Worm (Caenorhabditis elegans) whole organism, late embryonic: ENCODE results near the gene atg-16.2.

Source experiments
- F13H6.1 ChIP-seq: sonication (generic microtip); optimal IDR thresholded peaks from 2 replicates; lab custom pipeline; 2016; ENCODE audit warnings: missing genetic modification characterization, missing compliant biosample characterization
- K02D7.2 ChIP-seq: sonication (generic microtip); optimal IDR thresholded peaks from 2 replicates; lab custom pipeline; 2017; ENCODE audit warnings: mild to moderate bottlenecking, missing genetic modification characterization, missing compliant biosample characterization
- K09A11.1 ChIP-seq: sonication (generic microtip); optimal IDR thresholded peaks from 2 replicates; lab custom pipeline; 2017; ENCODE audit warnings: antibody characterized with exemption, mild to moderate bottlenecking, missing genetic modification characterization, missing compliant biosample characterization; ENCODE audit not compliant: insufficient read depth
- Y22D7AL.16 ChIP-seq: sonication (generic microtip); optimal IDR thresholded peaks from 2 replicates; lab custom pipeline; 2016; ENCODE audit warnings: missing genetic modification characterization, missing compliant biosample characterization
- ahr-1 ChIP-seq: sonication (generic microtip); optimal IDR thresholded peaks from 2 replicates; lab custom pipeline; 2016; ENCODE audit warnings: missing genetic modification characterization, missing compliant biosample characterization
- ama-1 ChIP-seq: fragments of 150-350 bp; optimal IDR thresholded peaks from 2 replicates; lab custom pipeline; 2014
- ceh-14 ChIP-seq: sonication (generic microtip); optimal IDR thresholded peaks from 2 replicates; lab custom pipeline; 2016; ENCODE audit warnings: missing genotype, missing genetic modification characterization, missing compliant biosample characterization
- ceh-18 ChIP-seq: sonication (generic microtip); optimal IDR thresholded peaks from 2 replicates; lab custom pipeline; 2016; ENCODE audit warnings: missing genetic modification characterization, missing compliant biosample characterization
- ceh-19 ChIP-seq: fragments of 200-800 bp; sonication (Bioruptor generic); optimal IDR thresholded peaks from 2 replicates; lab custom pipeline; 2018; ENCODE audit warnings: mild to moderate bottlenecking, missing genetic modification characterization, missing compliant biosample characterization
- ceh-24 ChIP-seq: sonication (generic microtip); optimal IDR thresholded peaks from 2 replicates; lab custom pipeline; 2016; ENCODE audit warnings: mild to moderate bottlenecking, missing genetic modification characterization, missing compliant biosample characterization
- ceh-30 ChIP-seq: fragments of 150-350 bp; optimal IDR thresholded peaks from 2 replicates; lab custom pipeline; 2014; ENCODE audit warnings: missing biosample characterization, missing genetic modification characterization
- ceh-48 ChIP-seq: sonication (generic microtip); optimal IDR thresholded peaks from 2 replicates; lab custom pipeline; 2016; ENCODE audit warnings: missing genetic modification characterization, inconsistent platforms, missing compliant biosample characterization
- ceh-6 ChIP-seq: fragments of 200-800 bp; sonication (Bioruptor generic); optimal IDR thresholded peaks from 2 replicates; lab custom pipeline; 2018; ENCODE audit warnings: mild to moderate bottlenecking, missing genetic modification characterization, missing compliant biosample characterization
- dve-1 ChIP-seq: sonication (generic microtip); optimal IDR thresholded peaks from 2 replicates; lab custom pipeline; 2017; ENCODE audit warnings: antibody characterized with exemption, mild to moderate bottlenecking, missing genetic modification characterization, missing compliant biosample characterization
- elt-4 ChIP-seq: sonication (generic microtip); optimal IDR thresholded peaks from 2 replicates; lab custom pipeline; 2016; ENCODE audit warnings: missing genetic modification characterization, missing compliant biosample characterization
- ets-4 ChIP-seq: sonication (generic microtip); optimal IDR thresholded peaks from 2 replicates; lab custom pipeline; 2016; ENCODE audit warnings: missing genetic modification characterization, missing compliant biosample characterization
- eyg-1 ChIP-seq: sonication (generic microtip); optimal IDR thresholded peaks from 2 replicates; lab custom pipeline; 2016; ENCODE audit warnings: missing genotype, missing genetic modification characterization, missing compliant biosample characterization
- gmeb-2 ChIP-seq: sonication (generic microtip); optimal IDR thresholded peaks from 2 replicates; lab custom pipeline; 2016; ENCODE audit warnings: missing genetic modification characterization, inconsistent platforms, missing compliant biosample characterization
- hlh-13 ChIP-seq: fragments of 200-800 bp; sonication (Bioruptor generic); optimal IDR thresholded peaks from 2 replicates; lab custom pipeline; 2018; ENCODE audit warnings: mild to moderate bottlenecking, missing genetic modification characterization, missing compliant biosample characterization
- hlh-30 ChIP-seq: sonication (generic microtip); optimal IDR thresholded peaks from 2 replicates; lab custom pipeline; 2017; ENCODE audit warnings: antibody characterized with exemption, missing genetic modification characterization, missing compliant biosample characterization; ENCODE audit not compliant: insufficient read depth
- hlh-8 ChIP-seq: sonication (generic microtip); optimal IDR thresholded peaks from 2 replicates; lab custom pipeline; 2016; ENCODE audit warnings: missing genotype, missing genetic modification characterization, missing compliant biosample characterization
- madf-2 ChIP-seq: sonication (generic microtip); optimal IDR thresholded peaks from 2 replicates; lab custom pipeline; 2017; ENCODE audit warnings: missing genetic modification characterization, missing compliant biosample characterization
- mec-3 ChIP-seq: sonication (generic microtip); optimal IDR thresholded peaks from 2 replicates; lab custom pipeline; 2016; ENCODE audit warnings: borderline replicate concordance, missing genetic modification characterization, missing compliant biosample characterization
- nfya-1 ChIP-seq: sonication (generic microtip); optimal IDR thresholded peaks from 2 replicates; lab custom pipeline; 2017; ENCODE audit warnings: missing genetic modification characterization, mild to moderate bottlenecking, missing compliant biosample characterization, antibody characterized with exemption, moderate library complexity
- nhr-232 ChIP-seq: sonication (generic microtip); optimal IDR thresholded peaks from 2 replicates; lab custom pipeline; 2016; ENCODE audit warnings: missing genetic modification characterization, missing compliant biosample characterization
- npax-4 ChIP-seq: sonication (generic microtip); optimal IDR thresholded peaks from 2 replicates; lab custom pipeline; 2016; ENCODE audit warnings: missing genetic modification characterization, missing compliant biosample characterization
- odd-2 ChIP-seq: sonication (generic microtip); optimal IDR thresholded peaks from 2 replicates; lab custom pipeline; 2017; ENCODE audit warnings: antibody characterized with exemption, mild to moderate bottlenecking, missing genetic modification characterization, missing compliant biosample characterization
- pag-3 ChIP-seq: sonication (generic microtip); optimal IDR thresholded peaks from 2 replicates; lab custom pipeline; 2016; ENCODE audit warnings: missing compliant biosample characterization, missing genetic modification characterization, borderline replicate concordance
- pax-1 ChIP-seq: fragments of 150-350 bp; optimal IDR thresholded peaks from 2 replicates; lab custom pipeline; 2014; ENCODE audit warnings: missing biosample characterization, missing genetic modification characterization
- pha-4 ChIP-seq: fragments of 150-350 bp; optimal IDR thresholded peaks from 2 replicates; lab custom pipeline; 2018; ENCODE audit warnings: missing biosample characterization, missing genetic modification reagents, missing genetic modification characterization
- ref-2 ChIP-seq: sonication (generic microtip); optimal IDR thresholded peaks from 2 replicates; lab custom pipeline; 2016; ENCODE audit warnings: missing genetic modification characterization, missing compliant biosample characterization
- sox-4 ChIP-seq: sonication (generic microtip); optimal IDR thresholded peaks from 2 replicates; lab custom pipeline; 2017; ENCODE audit warnings: mild to moderate bottlenecking, missing genetic modification characterization, inconsistent platforms, missing compliant biosample characterization
- unc-55 ChIP-seq: sonication (generic microtip); optimal IDR thresholded peaks from 2 replicates; lab custom pipeline; 2017; ENCODE audit warnings: missing biosample characterization, missing genetic modification reagents, missing genetic modification characterization
- unc-86 ChIP-seq: sonication (generic microtip); optimal IDR thresholded peaks from 2 replicates; lab custom pipeline; 2016; ENCODE audit warnings: missing genetic modification characterization, missing compliant biosample characterization
- zip-5 ChIP-seq: sonication (generic microtip); optimal IDR thresholded peaks from 2 replicates; lab custom pipeline; 2016; ENCODE audit warnings: missing genetic modification characterization, missing compliant biosample characterization
- ztf-16 ChIP-seq: sonication (generic microtip); optimal IDR thresholded peaks from 2 replicates; lab custom pipeline; 2017; ENCODE audit warnings: missing genetic modification characterization, missing compliant biosample characterization

atg-16.2 gene

DNA sequence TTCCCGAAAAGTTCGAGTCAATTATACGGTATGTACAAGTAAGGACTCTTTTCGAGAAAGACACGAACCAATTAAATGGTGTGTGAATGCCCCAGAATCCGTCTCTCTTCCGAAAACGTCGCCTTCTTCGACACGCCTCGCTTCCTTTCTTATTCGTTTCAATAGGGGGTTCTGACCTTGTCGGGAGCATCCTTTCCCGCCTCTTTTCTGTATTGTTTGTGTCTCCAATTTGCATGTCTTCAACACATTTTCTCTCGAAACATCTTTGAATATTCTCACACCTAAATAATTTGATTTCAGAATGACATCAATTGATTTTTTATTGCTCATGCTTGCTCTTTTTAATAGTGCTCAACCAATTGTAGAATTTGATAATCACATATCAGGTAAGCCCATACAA is 12.1 kb downstream of the atg-16.2 start, which contains the start of gene cutl-16:
Gene cutl-16, plus strand, starts transcription at position 301 of the 400 bp plus-strand sequence.
- no peak for TF ChIP-seq ceh-30 (tag; lab: Kevin White, UChicago)
- TF ChIP-seq elt-4 (tag; lab: Kevin White, UChicago) = no peak
- TF ChIP-seq ref-2 (tag; lab: Kevin White, UChicago) = peak; percentile 24

DNA sequence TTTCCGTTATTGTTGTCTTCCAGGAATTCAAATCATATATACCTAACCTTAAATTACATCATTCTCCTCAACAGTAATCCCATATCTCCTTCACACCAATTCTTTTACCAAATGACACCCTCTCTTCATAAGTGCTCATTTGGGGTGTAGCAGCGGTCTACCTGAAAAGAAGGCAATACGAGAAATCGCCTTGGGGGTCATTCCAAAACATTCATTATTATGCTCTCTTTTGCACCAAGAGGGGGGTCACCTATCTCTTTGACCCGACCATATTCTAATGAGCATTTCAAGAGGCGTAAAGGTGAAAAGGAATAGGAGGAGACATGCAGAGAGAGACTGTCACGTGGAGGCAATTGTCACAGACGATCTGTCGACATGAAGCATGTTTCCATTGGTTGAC is 16.3 kb downstream of the atg-16.2 start:
- TF ChIP-seq hlh-30 (tag; lab: Kevin White, UChicago) (peak; percentile 25), ceh-14 (tag; lab: Kevin White, UChicago) (no peak)

DNA sequence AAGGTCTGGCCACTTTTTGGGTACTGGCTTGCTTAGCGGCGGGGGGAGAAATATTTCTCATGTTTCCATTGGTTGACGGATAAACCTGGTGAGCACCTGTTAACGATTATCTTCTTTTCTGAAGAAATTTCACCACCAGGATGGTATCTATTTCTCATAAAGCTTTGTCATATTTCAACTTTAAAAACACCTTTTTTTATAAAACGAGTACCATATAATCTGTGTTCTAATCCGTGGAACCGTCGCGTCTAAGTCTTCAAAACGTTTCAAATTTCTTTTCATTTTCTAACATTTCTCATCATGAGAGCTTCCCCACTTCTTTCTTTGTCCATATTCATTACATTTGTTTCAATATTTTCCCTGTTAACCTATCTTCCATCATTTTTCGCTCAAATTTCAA is 27.2 kb downstream of the atg-16.2 start, which contains the start of gene col-75:
Gene col-75, plus strand, starts transcription at position 301 of the 400 bp plus-strand sequence.
- TF ChIP-seq nhr-232 (tag; lab: Kevin White, UChicago) (no peak), hlh-30 (tag; lab: Kevin White, UChicago) (no peak), sox-4 (tag; lab: Kevin White, UChicago) (no peak), unc-55 (GFP tag; lab: Kevin White, UChicago) (no peak), zip-5 (tag; lab: Kevin White, UChicago) (no peak), pha-4 (tag; lab: Kevin White, UChicago) (no peak), hlh-8 (tag; lab: Kevin White, UChicago) (no peak), ceh-48 (tag; lab: Kevin White, UChicago) (no peak), Y22D7AL.16 (tag; lab: Kevin White, UChicago) (no peak), npax-4 (no peak), K02D7.2 (tag; lab: Kevin White, UChicago) (no peak), ceh-18 (tag; lab: Kevin White, UChicago) (no peak), pag-3 (tag; lab: Kevin White, UChicago) (no peak), ceh-19 (GFP tag; lab: Kevin White, UChicago) (no peak), F13H6.1 (tag; lab: Kevin White, UChicago) (no peak), mec-3 (tag; lab: Kevin White, UChicago) (no peak), unc-86 (tag; lab: Kevin White, UChicago) (no peak), ets-4 (tag; lab: Kevin White, UChicago) (no peak)

DNA sequence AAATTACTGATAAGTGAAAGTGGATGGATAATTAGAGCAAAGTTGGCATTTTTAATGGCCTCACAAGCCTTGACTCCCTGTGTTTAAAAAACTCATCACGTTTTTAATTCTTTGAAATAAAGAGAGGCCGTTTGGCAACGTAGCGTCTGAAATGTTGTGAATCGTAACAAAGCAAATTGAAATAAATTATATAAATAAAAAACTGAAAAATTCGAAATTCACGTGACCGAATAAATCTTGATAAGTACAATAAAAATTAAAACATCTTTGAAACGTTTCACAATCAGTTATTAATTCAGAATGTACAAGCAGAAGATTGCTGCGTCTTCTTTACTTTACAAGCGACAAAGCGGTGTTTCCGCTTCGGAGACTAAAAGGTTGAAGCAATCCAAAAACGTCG is 30.4 kb downstream of the atg-16.2 start, which contains the start of gene K03H9.3:
Gene K03H9.3, plus strand, starts transcription at position 301 of the 400 bp plus-strand sequence.
- TF ChIP-seq dve-1 (no peak), ceh-18 (tag; lab: Kevin White, UChicago) (no peak), madf-2 (tag; lab: Kevin White, UChicago) (no peak), ceh-6 (no peak), hlh-13 (no peak), ztf-16 (tag; lab: Kevin White, UChicago) (no peak), ama-1 (lab: Kevin White, UChicago) (no peak), eyg-1 (tag; lab: Kevin White, UChicago) (no peak), zip-5 (tag; lab: Kevin White, UChicago) (no peak), ceh-24 (tag; lab: Kevin White, UChicago) (no peak), gmeb-2 (no peak)

DNA sequence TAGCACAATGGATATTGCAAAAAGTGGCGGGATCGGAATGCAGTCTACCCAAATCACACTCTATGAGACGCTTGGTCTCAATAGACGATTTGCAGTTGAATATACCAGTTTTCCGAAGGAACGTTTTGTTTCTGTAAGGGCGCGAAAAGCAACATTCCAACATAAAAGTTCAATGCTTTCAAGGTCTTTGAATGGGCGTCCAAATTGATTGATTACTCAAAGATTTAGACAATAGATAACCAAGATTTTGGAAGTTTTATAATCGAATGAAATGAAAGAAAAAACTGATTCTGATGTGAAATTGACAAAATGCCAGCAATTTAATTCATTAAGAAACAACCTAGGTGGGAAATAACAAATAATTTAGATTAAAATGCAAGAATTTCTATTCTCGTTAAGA is 34.0 kb downstream of the atg-16.2 start:
- TF ChIP-seq npax-4 = no peak
- TF ChIP-seq nfya-1 (tag; lab: Kevin White, UChicago) = no peak
- TF ChIP-seq pax-1 (tag; lab: Kevin White, UChicago) = no peak
- TF ChIP-seq ahr-1 (tag; lab: Kevin White, UChicago) = no peak
- no peak for TF ChIP-seq odd-2
- no peak for TF ChIP-seq K09A11.1 (tag; lab: Kevin White, UChicago)
- TF ChIP-seq madf-2 (tag; lab: Kevin White, UChicago) = no peak
- no peak for TF ChIP-seq hlh-8 (tag; lab: Kevin White, UChicago)
